Fruit fly (Drosophila melanogaster): ENCODE data around the gene Elp1.
A peak's percentile ranks its signal among the peaks of the same experiment; 100 is the strongest.

The Elp1 gene

DNA sequence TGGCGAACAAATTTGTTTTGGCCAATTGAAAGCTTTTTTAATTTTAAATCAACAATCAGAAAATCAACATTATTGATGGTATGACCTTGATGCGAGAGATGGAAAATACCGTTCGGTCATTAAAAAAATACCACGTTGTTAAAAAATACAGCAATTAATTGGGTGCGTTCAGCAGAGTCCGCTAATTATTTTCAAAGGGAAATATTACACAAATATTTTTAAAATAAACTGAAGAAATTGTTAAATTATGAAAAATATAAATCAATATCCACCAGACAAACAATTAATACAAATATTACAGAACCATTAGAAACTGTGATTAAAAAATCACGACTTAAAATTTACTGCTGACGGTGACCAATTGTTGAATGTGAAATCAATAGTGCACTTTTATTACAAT is 27.2 kb downstream of the Elp1 start, which contains the start of gene CG18476 (continued):
- peak; percentile 39 for TF ChIP-seq CG12071 (GFP tag; optimal IDR thresholded peaks at IDR 0.05)
- peak; percentile 84 for TF ChIP-seq CG13894 (tag; optimal IDR thresholded peaks at IDR 0.05)
- peak; percentile 86 for TF ChIP-seq CG31224 (GFP tag; IDR thresholded peaks at IDR 0.05)
- peak; percentile 26 for TF ChIP-seq Myb (GFP tag; optimal IDR thresholded peaks at IDR 0.05)
- no peak for TF ChIP-seq p53 (GFP tag; optimal IDR thresholded peaks at IDR 0.05)
- peak; percentile 69 for TF ChIP-seq org-1 (GFP tag; optimal IDR thresholded peaks at IDR 0.05)
- TF ChIP-seq Blimp-1 (GFP tag; optimal IDR thresholded peaks at IDR 0.05) = peak; percentile 92
- no peak for TF ChIP-seq chinmo (GFP tag; IDR thresholded peaks at IDR 0.05; ENCODE audit: partially characterized antibody)
- peak; percentile 89 for TF ChIP-seq CG10209 (GFP tag; optimal IDR thresholded peaks at IDR 0.05)
- peak; percentile 61 for TF ChIP-seq Ets97D (GFP tag; optimal IDR thresholded peaks at IDR 0.05)
- peak; percentile 80 for TF ChIP-seq ssp (GFP tag; IDR thresholded peaks at IDR 0.05)
- peak; percentile 95 for TF ChIP-seq CG13424 (tag; optimal IDR thresholded peaks at IDR 0.05)
- peak; percentile 45 for TF ChIP-seq CG12236 (GFP tag; optimal IDR thresholded peaks at IDR 0.05)
- peak; percentile 96 for TF ChIP-seq CG2712 (tag; optimal IDR thresholded peaks at IDR 0.05)
- TF ChIP-seq dmrt99B (tag; optimal IDR thresholded peaks at IDR 0.05) = peak; percentile 94
- peak; percentile 86 for TF ChIP-seq Fer2 (tag; optimal IDR thresholded peaks at IDR 0.05)
- peak; percentile 68 for TF ChIP-seq zfh2 (GFP tag; optimal IDR thresholded peaks at IDR 0.05)
- TF ChIP-seq btn (GFP tag; optimal IDR thresholded peaks at IDR 0.05) = no peak
- TF ChIP-seq nom (GFP tag; optimal IDR thresholded peaks at IDR 0.05) = peak; percentile 78
- no peak for TF ChIP-seq sc (optimal IDR thresholded peaks at IDR 0.05)
- peak; percentile 44 for TF ChIP-seq sc (GFP tag; optimal IDR thresholded peaks at IDR 0.05)
- TF ChIP-seq ara (GFP tag; IDR thresholded peaks at IDR 0.05) = peak; percentile 91
- TF ChIP-seq CG9215 (GFP tag; IDR thresholded peaks at IDR 0.05) = peak; percentile 88
- TF ChIP-seq bsh (GFP tag; optimal IDR thresholded peaks at IDR 0.05) = peak; percentile 2 to 93
- peak; percentile 96 for TF ChIP-seq CoRest (tag; optimal IDR thresholded peaks at IDR 0.05)
- TF ChIP-seq da (GFP tag; optimal IDR thresholded peaks at IDR 0.05) = no peak
- TF ChIP-seq BEAF-32 (GFP tag; optimal IDR thresholded peaks at IDR 0.05) = peak; percentile 26
- TF ChIP-seq pita (GFP tag; optimal IDR thresholded peaks at IDR 0.05) = no peak
- peak; percentile 43 for TF ChIP-seq ERR (GFP tag; optimal IDR thresholded peaks at IDR 0.05)
- no peak; the same call in 1 of the 2 replicates for TF ChIP-seq Dip2 (GFP tag; IDR thresholded peaks at IDR 0.05)
- TF ChIP-seq ftz-f1 (GFP tag; optimal IDR thresholded peaks at IDR 0.05) = peak; percentile 54
- peak; percentile 87 for TF ChIP-seq onecut (GFP tag; IDR thresholded peaks at IDR 0.05)
- peak; percentile 73 for TF ChIP-seq CG6683 (GFP tag; optimal IDR thresholded peaks at IDR 0.05)
- peak; percentile 90 for TF ChIP-seq bcd (GFP tag; optimal IDR thresholded peaks at IDR 0.05)
- TF ChIP-seq tup (GFP tag; optimal IDR thresholded peaks at IDR 0.05) = peak; percentile 24
- peak; percentile 96 for TF ChIP-seq lmd (GFP tag; IDR thresholded peaks at IDR 0.05)
- TF ChIP-seq CG4617 (GFP tag; optimal IDR thresholded peaks at IDR 0.05; ENCODE audit: borderline replicate concordance) = peak; percentile 90
- TF ChIP-seq CG7271 (tag; optimal IDR thresholded peaks at IDR 0.05) = peak; percentile 84
- peak; percentile 72 for TF ChIP-seq CG10462 (GFP tag; optimal IDR thresholded peaks at IDR 0.05)
- peak; percentile 57 for TF ChIP-seq CG30431 (GFP tag; optimal IDR thresholded peaks at IDR 0.05)
- TF ChIP-seq CG17612 (GFP tag; IDR thresholded peaks at IDR 0.05) = peak; percentile 89
- peak in 1 of 2 experiments; percentile 47 for TF ChIP-seq crp (GFP tag; optimal IDR thresholded peaks at IDR 0.05)
- no peak for TF ChIP-seq HLHmδ (GFP tag; optimal IDR thresholded peaks at IDR 0.05)
- no peak for TF ChIP-seq CG17568 (GFP tag; optimal IDR thresholded peaks at IDR 0.05)
- peak; percentile 92 for TF ChIP-seq B-H1 (GFP tag; IDR thresholded peaks at IDR 0.05)
- TF ChIP-seq Dek (tag; optimal IDR thresholded peaks at IDR 0.05) = peak; percentile 94
- no peak for TF ChIP-seq hth (optimal IDR thresholded peaks at IDR 0.05)
- no peak for TF ChIP-seq zen2 (GFP tag; IDR thresholded peaks at IDR 0.05; ENCODE audit: partially characterized antibody)
- TF ChIP-seq CG12769 (tag; optimal IDR thresholded peaks at IDR 0.05) = no peak
- peak; percentile 71 for TF ChIP-seq Poxn (GFP tag; IDR thresholded peaks at IDR 0.05)
- peak; percentile 95 for TF ChIP-seq CG14441 (GFP tag; IDR thresholded peaks at IDR 0.05)
